Fruit fly (Drosophila melanogaster) whole organism, prepupa: ENCODE data around the gene CG3330.

Source experiments
- CG11902 ChIP-seq: fragments of 200-800 bp; sonication (Bioruptor generic); optimal IDR thresholded peaks from 3 replicates; lab custom pipeline; 2016; ENCODE audit warnings: missing biosample characterization, missing genetic modification characterization
- CG1621 ChIP-seq: fragments of 200-800 bp; sonication (Bioruptor generic); optimal IDR thresholded peaks from 3 replicates; lab custom pipeline; 2018; ENCODE audit warnings: missing biosample characterization, mild to moderate bottlenecking, missing genetic modification characterization
- dac ChIP-seq: fragments of 200-800 bp; sonication (Bioruptor generic); optimal IDR thresholded peaks from 2 replicates; lab custom pipeline; 2017; ENCODE audit warnings: missing biosample characterization, mild to moderate bottlenecking, missing genetic modification characterization
- dsx ChIP-seq: fragments of 200-800 bp; optimal IDR thresholded peaks from 3 replicates; lab custom pipeline; 2019; ENCODE audit warnings: missing biosample characterization, mild to moderate bottlenecking, missing genetic modification characterization, moderate library complexity; ENCODE audit not compliant: poor library complexity, severe bottlenecking

- no peak for TF ChIP-seq dsx (GFP tag; lab: Kevin White, UChicago)
- no peak for TF ChIP-seq CG1621 (tag; lab: Kevin White, UChicago)
- no peak for TF ChIP-seq dac (GFP tag; lab: Kevin White, UChicago)
- no peak for TF ChIP-seq CG11902
These were observed 38.4 kb downstream of the CG3330 start, which contains the start of gene CG3348 for dm6 chr3R:27292159-27292880.
